Fruit fly (Drosophila melanogaster): ENCODE data around the gene CG13838.

dm6 chr3R:23057390-23057789, 15.3 kb downstream of the CG13838 start:
- TF ChIP-seq tj (GFP tag; optimal IDR thresholded peaks at IDR 0.05), result no peak
- TF ChIP-seq Hr96 (GFP tag; optimal IDR thresholded peaks at IDR 0.05), result no peak
- TF ChIP-seq CG1620 (GFP tag; optimal IDR thresholded peaks at IDR 0.05), result no peak
- TF ChIP-seq cnc (optimal IDR thresholded peaks at IDR 0.05), result no peak
- TF ChIP-seq kay (GFP tag; ENCODE audit: borderline replicate concordance), result no peak
- TF ChIP-seq Clk (GFP tag; optimal IDR thresholded peaks at IDR 0.05), result no peak
- TF ChIP-seq CG7101 (tag; optimal IDR thresholded peaks at IDR 0.05), result no peak
- no peak for TF ChIP-seq CG11617 (GFP tag; optimal IDR thresholded peaks at IDR 0.05)
- TF ChIP-seq CG33017 (tag; optimal IDR thresholded peaks at IDR 0.05), result no peak

Measured in whole organism, adult.